Worm (Caenorhabditis elegans) whole organism, late embryonic: ENCODE results near the gene C10C6.13.
A peak's percentile ranks its signal among the peaks of the same experiment; 100 is the strongest.

Experiments used
- K02D7.2 ChIP-seq: sonication (generic microtip); optimal IDR thresholded peaks from 2 replicates; lab custom pipeline; 2017; ENCODE audit warnings: mild to moderate bottlenecking, missing genetic modification characterization, missing compliant biosample characterization
- T23F11.4 ChIP-seq: fragments of 200-800 bp; sonication (Bioruptor generic); optimal IDR thresholded peaks from 2 replicates; lab custom pipeline; 2018; ENCODE audit warnings: mild to moderate bottlenecking, missing genetic modification characterization, missing compliant biosample characterization
- ahr-1 ChIP-seq: sonication (generic microtip); optimal IDR thresholded peaks from 2 replicates; lab custom pipeline; 2016; ENCODE audit warnings: missing genetic modification characterization, missing compliant biosample characterization
- ceh-14 ChIP-seq: sonication (generic microtip); optimal IDR thresholded peaks from 2 replicates; lab custom pipeline; 2016; ENCODE audit warnings: missing genotype, missing genetic modification characterization, missing compliant biosample characterization
- ceh-18 ChIP-seq: sonication (generic microtip); optimal IDR thresholded peaks from 2 replicates; lab custom pipeline; 2016; ENCODE audit warnings: missing genetic modification characterization, missing compliant biosample characterization
- ceh-19 ChIP-seq: fragments of 200-800 bp; sonication (Bioruptor generic); optimal IDR thresholded peaks from 2 replicates; lab custom pipeline; 2018; ENCODE audit warnings: mild to moderate bottlenecking, missing genetic modification characterization, missing compliant biosample characterization
- ceh-22 ChIP-seq: sonication (generic microtip); optimal IDR thresholded peaks from 2 replicates; lab custom pipeline; 2017; ENCODE audit warnings: missing biosample characterization, missing genetic modification characterization
- ceh-30 ChIP-seq: fragments of 150-350 bp; optimal IDR thresholded peaks from 2 replicates; lab custom pipeline; 2014; ENCODE audit warnings: missing biosample characterization, missing genetic modification characterization
- ceh-31 ChIP-seq: sonication (generic microtip); optimal IDR thresholded peaks from 2 replicates; lab custom pipeline; 2016; ENCODE audit warnings: missing genetic modification characterization, missing compliant biosample characterization
- ceh-48 ChIP-seq: sonication (generic microtip); optimal IDR thresholded peaks from 2 replicates; lab custom pipeline; 2016; ENCODE audit warnings: missing genetic modification characterization, inconsistent platforms, missing compliant biosample characterization
- ceh-9 ChIP-seq: sonication (generic microtip); optimal IDR thresholded peaks from 2 replicates; lab custom pipeline; 2016; ENCODE audit warnings: mild to moderate bottlenecking, missing genetic modification characterization, inconsistent platforms, missing compliant biosample characterization
- dve-1 ChIP-seq: sonication (generic microtip); optimal IDR thresholded peaks from 2 replicates; lab custom pipeline; 2017; ENCODE audit warnings: antibody characterized with exemption, mild to moderate bottlenecking, missing genetic modification characterization, missing compliant biosample characterization
- elt-2 ChIP-seq: sonication (generic microtip); optimal IDR thresholded peaks from 2 replicates; lab custom pipeline; 2016; ENCODE audit warnings: missing genetic modification reagents, missing genetic modification characterization, missing compliant biosample characterization
- ets-4 ChIP-seq: sonication (generic microtip); optimal IDR thresholded peaks from 2 replicates; lab custom pipeline; 2016; ENCODE audit warnings: missing genetic modification characterization, missing compliant biosample characterization
- eyg-1 ChIP-seq: sonication (generic microtip); optimal IDR thresholded peaks from 2 replicates; lab custom pipeline; 2016; ENCODE audit warnings: missing genotype, missing genetic modification characterization, missing compliant biosample characterization
- fkh-6 ChIP-seq: sonication (generic microtip); optimal IDR thresholded peaks from 2 replicates; lab custom pipeline; 2016; ENCODE audit warnings: missing genetic modification characterization, missing compliant biosample characterization
- gmeb-2 ChIP-seq: sonication (generic microtip); optimal IDR thresholded peaks from 2 replicates; lab custom pipeline; 2016; ENCODE audit warnings: missing genetic modification characterization, inconsistent platforms, missing compliant biosample characterization
- hlh-6 ChIP-seq: sonication (generic microtip); optimal IDR thresholded peaks from 2 replicates; lab custom pipeline; 2016; ENCODE audit warnings: missing genotype, missing genetic modification characterization, missing compliant biosample characterization
- lin-11 ChIP-seq: fragments of 200-800 bp; sonication (Bioruptor generic); optimal IDR thresholded peaks from 2 replicates; lab custom pipeline; 2018; ENCODE audit warnings: mild to moderate bottlenecking, missing genetic modification characterization, missing compliant biosample characterization
- madf-2 ChIP-seq: sonication (generic microtip); optimal IDR thresholded peaks from 2 replicates; lab custom pipeline; 2017; ENCODE audit warnings: missing genetic modification characterization, missing compliant biosample characterization
- odd-2 ChIP-seq: sonication (generic microtip); optimal IDR thresholded peaks from 2 replicates; lab custom pipeline; 2017; ENCODE audit warnings: antibody characterized with exemption, mild to moderate bottlenecking, missing genetic modification characterization, missing compliant biosample characterization
- pat-9 ChIP-seq: fragments of 200-800 bp; sonication (Bioruptor generic); optimal IDR thresholded peaks from 2 replicates; lab custom pipeline; 2018; ENCODE audit warnings: mild to moderate bottlenecking, missing genetic modification characterization, moderate library complexity, missing compliant biosample characterization
- pax-1 ChIP-seq: fragments of 150-350 bp; optimal IDR thresholded peaks from 2 replicates; lab custom pipeline; 2014; ENCODE audit warnings: missing biosample characterization, missing genetic modification characterization
- pros-1 ChIP-seq: fragments of 150-350 bp; optimal IDR thresholded peaks from 2 replicates; lab custom pipeline; 2014; ENCODE audit warnings: missing biosample characterization, missing genetic modification reagents, missing genetic modification characterization
- rnt-1 ChIP-seq: sonication (generic microtip); optimal IDR thresholded peaks from 2 replicates; lab custom pipeline; 2016; ENCODE audit warnings: missing genetic modification characterization, missing compliant biosample characterization
- sdc-2 ChIP-seq: sonication (generic microtip); optimal IDR thresholded peaks from 2 replicates; lab custom pipeline; 2016; ENCODE audit warnings: missing genotype, missing genetic modification characterization, missing compliant biosample characterization
- sox-2 ChIP-seq: fragments of 200-800 bp; sonication (Bioruptor generic); IDR thresholded peaks from 2 replicates; pipeline ENCODE4 v1.3.6; 2022; ENCODE audit warnings: missing genetic modification reagents, missing genetic modification characterization, missing compliant biosample characterization
- syd-9 ChIP-seq: sonication (generic microtip); optimal IDR thresholded peaks from 2 replicates; lab custom pipeline; 2016; ENCODE audit warnings: mild to moderate bottlenecking, missing genetic modification characterization, moderate library complexity, missing compliant biosample characterization
- tbx-7 ChIP-seq: sonication (generic microtip); optimal IDR thresholded peaks from 2 replicates; lab custom pipeline; 2016; ENCODE audit warnings: missing genotype, missing genetic modification characterization, missing compliant biosample characterization
- unc-42 ChIP-seq: sonication (generic microtip); optimal IDR thresholded peaks from 2 replicates; lab custom pipeline; 2016; ENCODE audit warnings: missing genotype, missing genetic modification characterization, missing compliant biosample characterization
- unc-55 ChIP-seq: sonication (generic microtip); optimal IDR thresholded peaks from 2 replicates; lab custom pipeline; 2017; ENCODE audit warnings: missing biosample characterization, missing genetic modification reagents, missing genetic modification characterization
- zip-5 ChIP-seq: sonication (generic microtip); optimal IDR thresholded peaks from 2 replicates; lab custom pipeline; 2016; ENCODE audit warnings: missing genetic modification characterization, missing compliant biosample characterization
- ztf-16 ChIP-seq: sonication (generic microtip); optimal IDR thresholded peaks from 2 replicates; lab custom pipeline; 2017; ENCODE audit warnings: missing genetic modification characterization, missing compliant biosample characterization

Gene C10C6.13

DNA sequence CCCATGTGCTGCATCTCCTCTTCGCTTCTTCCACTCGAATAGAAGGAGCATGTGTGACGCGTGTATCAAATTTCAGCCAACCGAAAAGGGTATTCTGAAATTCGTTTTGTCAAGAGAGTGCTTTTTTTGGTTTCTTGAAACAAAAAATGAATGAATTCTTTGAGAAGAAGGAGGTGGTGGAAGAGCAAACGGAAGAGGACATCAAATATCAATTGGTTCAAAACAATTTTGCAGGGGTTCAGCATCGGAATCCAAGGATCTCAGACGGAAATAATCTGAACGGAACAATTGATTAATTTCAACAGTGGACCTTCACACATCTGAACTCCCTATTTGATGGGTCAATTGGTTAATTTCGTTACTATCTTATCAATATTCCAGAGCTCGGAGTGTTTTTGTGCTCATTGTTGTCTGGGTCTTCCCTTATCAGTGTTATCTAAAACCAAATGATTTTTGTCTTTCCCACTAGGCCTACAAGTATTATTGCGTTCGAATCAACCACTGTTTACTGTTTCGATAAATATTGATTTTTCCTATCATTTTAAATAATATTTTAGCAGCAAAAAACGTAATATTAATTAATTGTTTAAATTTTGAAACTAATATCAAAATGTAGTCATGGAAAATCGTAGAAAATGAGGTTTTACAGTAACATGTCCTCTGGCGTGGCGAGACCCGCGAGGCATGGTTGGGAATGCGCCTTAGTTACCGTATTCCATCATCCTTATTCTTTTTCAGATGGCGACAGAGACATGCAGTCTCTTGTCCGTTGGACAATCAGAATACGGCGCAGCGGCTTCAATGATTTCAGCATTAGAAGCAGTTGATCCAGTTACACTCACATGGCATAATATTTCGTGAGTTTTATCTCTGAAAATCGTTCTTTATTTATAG, at the start of gene C10C6.13, which contains the start of gene wht-2:
TSS of gene C10C6.13 (minus strand) at position 51 of the 894 bp plus-strand sequence.
TSS of gene wht-2 (plus strand) at position 739 of the 894 bp plus-strand sequence.
- no peak for TF ChIP-seq hlh-6 (tag; lab: Kevin White, UChicago)
- TF ChIP-seq elt-2 (tag; lab: Kevin White, UChicago), result peak; percentile 85

DNA sequence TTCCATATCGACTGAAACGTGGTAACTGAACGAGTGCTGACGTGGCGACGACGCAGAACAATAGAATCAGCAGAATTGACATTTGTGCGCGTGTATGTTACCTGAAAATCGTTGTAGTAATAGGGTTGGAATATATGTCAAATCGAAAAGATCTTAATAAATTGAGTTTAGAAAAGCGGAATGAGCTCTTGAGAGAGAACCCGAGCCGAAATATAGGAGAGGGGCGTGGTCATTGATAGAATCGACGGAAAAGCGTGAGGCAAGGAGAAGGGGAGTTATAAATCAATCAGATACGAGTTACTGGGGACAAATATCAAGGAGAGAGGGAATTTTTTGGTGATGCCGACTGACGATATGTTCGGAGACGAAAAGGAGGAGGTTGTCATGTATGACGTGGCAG, 41.1 kb upstream of the C10C6.13 start, which contains the start of gene M04B2.6:
TSS of gene M04B2.6 (minus strand) at position 101 of the 400 bp plus-strand sequence.
- TF ChIP-seq lin-11 (tag; lab: Kevin White, UChicago) (no peak), unc-42 (peak; percentile 0)

DNA sequence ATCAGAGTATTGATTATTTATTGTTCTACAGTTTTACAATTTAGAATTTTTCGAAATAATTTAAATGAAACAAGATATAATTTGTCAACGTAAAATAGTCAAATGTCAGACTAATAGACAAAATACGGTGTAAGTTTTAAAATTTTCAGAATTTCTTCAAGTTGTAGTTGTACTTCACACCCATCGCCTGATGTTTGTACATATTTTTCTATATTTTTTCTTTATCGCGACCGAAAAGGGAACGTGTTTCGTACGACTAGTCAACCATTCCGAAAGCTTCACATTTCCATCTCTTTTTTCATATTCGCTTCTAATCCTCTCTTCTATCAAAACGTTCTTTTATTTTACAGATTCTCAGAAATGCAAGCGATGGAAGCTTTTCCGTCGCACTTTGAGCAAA, 34.9 kb upstream of the C10C6.13 start, which contains the start of gene twk-25:
TSS of gene twk-25 (plus strand) at position 301 of the 400 bp plus-strand sequence.
- TF ChIP-seq unc-42 (no peak), eyg-1 (tag; lab: Kevin White, UChicago) (no peak), ztf-16 (tag; lab: Kevin White, UChicago) (no peak), ceh-18 (tag; lab: Kevin White, UChicago) (no peak), tbx-7 (no peak), gmeb-2 (tag; lab: Kevin White, UChicago) (no peak), ceh-30 (no peak), ceh-31 (tag; lab: Kevin White, UChicago) (no peak)

DNA sequence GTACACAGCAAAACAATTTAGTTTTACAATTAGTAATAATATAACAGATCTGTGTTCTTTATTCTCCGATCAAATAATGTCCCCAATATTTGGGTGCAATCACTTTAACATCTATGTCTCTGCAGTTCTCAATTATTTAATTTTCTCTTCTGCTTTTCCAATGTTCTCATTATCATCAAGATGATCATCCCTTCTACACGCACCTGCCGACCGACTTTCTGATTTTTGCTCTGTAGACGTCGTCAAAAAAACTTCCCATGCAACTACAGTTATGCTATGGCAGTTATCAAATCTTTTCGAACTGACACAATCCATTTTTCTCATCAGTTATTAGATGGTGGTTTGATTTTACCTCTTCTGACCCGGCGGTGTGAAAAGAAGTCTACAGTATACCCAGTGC, 34.1 kb upstream of the C10C6.13 start:
- no peak for TF ChIP-seq ceh-18 (tag; lab: Kevin White, UChicago)
- TF ChIP-seq odd-2 (tag; lab: Kevin White, UChicago), result no peak

DNA sequence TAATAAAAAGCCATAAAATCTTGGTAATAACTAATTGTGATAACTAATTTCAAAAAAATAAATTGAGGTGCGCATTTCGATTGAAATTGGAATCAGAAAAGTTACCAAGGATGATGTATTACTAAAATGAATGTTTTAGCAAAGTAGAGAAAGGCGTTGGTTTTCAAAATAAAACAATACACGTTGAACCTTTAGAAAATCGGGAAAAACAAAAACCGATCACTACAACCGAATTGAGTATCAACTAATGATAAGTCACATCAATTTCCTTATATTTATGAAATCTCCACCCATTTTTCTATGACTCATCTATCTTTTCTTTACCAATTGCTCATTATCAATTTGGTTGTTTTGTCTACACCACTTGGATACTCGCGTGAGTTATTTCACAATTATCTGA, 30.9 kb upstream of the C10C6.13 start, which contains the start of gene H21P03.10:
TSS of gene H21P03.10 (plus strand) at position 301 of the 400 bp plus-strand sequence.
- TF ChIP-seq K02D7.2 (tag; lab: Kevin White, UChicago) (no peak), ahr-1 (tag; lab: Kevin White, UChicago) (no peak)
- TF ChIP-seq, all 69 proteins: peak for 0

DNA sequence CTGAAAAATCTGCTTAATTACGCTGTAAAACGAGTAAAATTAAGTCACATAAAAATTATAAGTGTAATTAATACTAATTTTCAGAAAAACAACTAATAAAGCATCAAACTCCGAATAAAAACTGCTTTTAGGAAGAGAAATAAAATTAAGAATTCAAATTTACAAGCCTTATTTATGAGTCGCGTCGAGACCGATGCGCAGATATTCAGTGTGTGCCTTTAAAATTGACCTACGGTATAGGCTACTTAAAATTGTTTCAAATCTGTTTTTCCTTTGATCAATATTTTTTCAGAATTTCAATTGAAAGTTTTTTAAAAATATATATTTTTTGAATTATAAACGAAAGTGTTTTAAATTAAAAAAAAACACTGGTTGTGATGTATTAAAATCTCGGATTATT, 28.6 kb upstream of the C10C6.13 start, which contains the start of gene sms-1:
TSS of gene sms-1 (minus strand) at position 6 of the 400 bp plus-strand sequence.
- TF ChIP-seq pat-9 (tag; lab: Kevin White, UChicago), result no peak
- TF ChIP-seq sdc-2 (tag; lab: Kevin White, UChicago), result no peak
- TF ChIP-seq ceh-30, result no peak
- no peak for TF ChIP-seq dve-1
- TF ChIP-seq pros-1 (tag; lab: Kevin White, UChicago), result no peak
- TF ChIP-seq zip-5 (tag; lab: Kevin White, UChicago), result no peak

DNA sequence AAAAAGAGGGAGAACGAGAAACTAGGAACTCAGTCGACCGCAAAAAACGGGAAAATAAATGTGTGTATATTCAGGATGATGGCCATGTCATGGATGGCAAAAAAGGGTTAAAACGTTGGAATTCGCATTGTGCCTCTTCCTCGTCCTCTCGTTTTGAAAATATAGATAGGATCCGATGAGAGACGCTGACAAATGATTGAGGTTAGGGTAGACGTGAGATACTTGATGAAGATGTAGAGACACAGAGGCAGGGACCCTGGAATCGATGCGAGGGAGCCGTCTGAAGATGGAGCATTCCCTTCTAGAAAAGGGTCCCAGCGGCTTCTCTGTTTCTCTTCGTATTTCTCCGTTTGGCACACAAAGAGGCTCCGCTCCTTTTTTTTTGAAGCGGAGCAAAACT, 25.4 kb upstream of the C10C6.13 start:
- peak; percentile 14 for TF ChIP-seq ceh-19
- peak; percentile 50 for TF ChIP-seq ceh-48 (tag; lab: Kevin White, UChicago)
- peak; percentile 10 for TF ChIP-seq ceh-31 (tag; lab: Kevin White, UChicago)
- no peak for TF ChIP-seq ztf-16 (tag; lab: Kevin White, UChicago)
- no peak for TF ChIP-seq fkh-6
- no peak for TF ChIP-seq eyg-1 (tag; lab: Kevin White, UChicago)
- no peak for TF ChIP-seq ceh-9 (tag; lab: Kevin White, UChicago)
- TF ChIP-seq unc-42, result peak; percentile 64
- TF ChIP-seq dve-1, result no peak
- no peak for TF ChIP-seq ahr-1 (tag; lab: Kevin White, UChicago)
- no peak for TF ChIP-seq K02D7.2 (tag; lab: Kevin White, UChicago)

DNA sequence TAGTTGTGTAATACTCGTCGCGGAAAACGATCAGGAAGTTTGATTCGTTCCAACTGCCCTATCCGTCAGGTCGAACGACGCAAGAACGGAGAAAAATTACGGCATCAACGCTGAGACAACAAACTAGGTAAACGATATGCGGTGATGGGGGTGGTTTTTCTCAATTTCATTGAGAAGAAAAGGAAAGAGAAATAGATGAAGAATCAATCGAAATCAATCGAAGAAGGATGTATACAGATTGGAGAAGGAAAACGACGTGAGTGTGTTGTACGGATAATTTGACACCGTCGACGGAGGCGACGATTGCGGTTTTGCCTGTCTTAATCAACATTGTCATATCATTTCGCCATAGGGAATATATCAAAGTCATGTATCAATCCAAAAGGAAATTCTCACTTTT, 24.4 kb upstream of the C10C6.13 start:
- TF ChIP-seq unc-55, result no peak
- TF ChIP-seq ceh-14 (tag; lab: Kevin White, UChicago), result no peak
- TF ChIP-seq madf-2 (tag; lab: Kevin White, UChicago), result no peak
- TF ChIP-seq unc-42, result no peak
- no peak for TF ChIP-seq rnt-1 (tag; lab: Kevin White, UChicago)
- TF ChIP-seq pax-1 (tag; lab: Kevin White, UChicago), result no peak
- TF ChIP-seq fkh-6, result no peak
- no peak for TF ChIP-seq syd-9 (tag; lab: Kevin White, UChicago)
- no peak for TF ChIP-seq elt-2 (tag; lab: Kevin White, UChicago)
- TF ChIP-seq gmeb-2 (tag; lab: Kevin White, UChicago), result no peak
- no peak for TF ChIP-seq sox-2
- TF ChIP-seq ceh-31 (tag; lab: Kevin White, UChicago), result no peak
- no peak for TF ChIP-seq T23F11.4 (GFP tag; lab: Kevin White, UChicago)
- TF ChIP-seq ceh-22, result no peak
- TF ChIP-seq ets-4, result no peak
